Fruit fly (Drosophila melanogaster) whole organism, embryonic: ENCODE results near the gene HisCl1.

Experiments
- ATbp ChIP-seq: fragments of 200-800 bp; sonication (Bioruptor generic); optimal IDR thresholded peaks from 2 replicates; lab custom pipeline; 2017; ENCODE audit warnings: missing biosample characterization, mild to moderate bottlenecking, missing genetic modification characterization, missing genetic modification reagents
- Antp ChIP-seq: fragments of 200-800 bp; sonication (Bioruptor generic); optimal IDR thresholded peaks from 3 replicates; lab custom pipeline; 2016; ENCODE audit warnings: missing biosample characterization, missing genetic modification characterization
- B-H2 ChIP-seq: fragments of 200-800 bp; sonication (Bioruptor generic); optimal IDR thresholded peaks from 2 replicates; lab custom pipeline; 2018; ENCODE audit warnings: missing biosample characterization, mild to moderate bottlenecking, missing genetic modification characterization
- CG10274 ChIP-seq: fragments of 200-800 bp; sonication (Bioruptor generic); optimal IDR thresholded peaks from 3 replicates; lab custom pipeline; 2017; ENCODE audit warnings: missing biosample characterization, mild to moderate bottlenecking, missing genetic modification characterization
- CG12942 ChIP-seq: fragments of 200-800 bp; sonication (Bioruptor generic); optimal IDR thresholded peaks from 3 replicates; lab custom pipeline; 2016; ENCODE audit warnings: missing biosample characterization, missing genetic modification characterization
- CG13123 ChIP-seq: fragments of 200-800 bp; sonication (Bioruptor generic); optimal IDR thresholded peaks from 2 replicates; lab custom pipeline; 2016; ENCODE audit warnings: missing biosample characterization, missing genetic modification characterization
- CG15011 ChIP-seq: fragments of 200-800 bp; sonication (Bioruptor generic); optimal IDR thresholded peaks from 3 replicates; lab custom pipeline; 2018; ENCODE audit warnings: missing biosample characterization, mild to moderate bottlenecking, missing genetic modification characterization
- CG16815 ChIP-seq: fragments of 200-800 bp; sonication (Bioruptor generic); optimal IDR thresholded peaks from 3 replicates; lab custom pipeline; 2017; ENCODE audit warnings: missing biosample characterization, mild to moderate bottlenecking, missing genetic modification characterization
- CG17186 ChIP-seq: fragments of 200-800 bp; sonication (Bioruptor generic); optimal IDR thresholded peaks from 3 replicates; lab custom pipeline; 2017; ENCODE audit warnings: missing biosample characterization, missing genetic modification reagents, missing genetic modification characterization
- CG18619 ChIP-seq: fragments of 200-800 bp; sonication (Bioruptor generic); optimal IDR thresholded peaks from 3 replicates; lab custom pipeline; 2017; ENCODE audit warnings: missing biosample characterization, mild to moderate bottlenecking, missing genetic modification characterization
- CG2116 ChIP-seq: fragments of 200-800 bp; sonication (Bioruptor generic); optimal IDR thresholded peaks from 3 replicates; lab custom pipeline; 2018; ENCODE audit warnings: missing biosample characterization, mild to moderate bottlenecking, missing genetic modification characterization
- CG2202 ChIP-seq: fragments of 200-800 bp; sonication (Bioruptor generic); optimal IDR thresholded peaks from 2 replicates; lab custom pipeline; 2018; ENCODE audit warnings: missing biosample characterization, mild to moderate bottlenecking, missing genetic modification characterization
- CG2678 ChIP-seq: fragments of 200-800 bp; sonication (Bioruptor generic); optimal IDR thresholded peaks from 3 replicates; lab custom pipeline; 2019; ENCODE audit warnings: missing biosample characterization, mild to moderate bottlenecking, missing genetic modification characterization, moderate library complexity
- CG31224 ChIP-seq: fragments of 200-800 bp; sonication (Bioruptor generic); IDR thresholded peaks from 2 replicates; pipeline ENCODE4 v1.3.6; 2022; ENCODE audit warnings: missing biosample characterization, missing genetic modification characterization
- CG33213 ChIP-seq: fragments of 200-800 bp; sonication (Bioruptor generic); optimal IDR thresholded peaks from 3 replicates; lab custom pipeline; 2016; ENCODE audit warnings: missing biosample characterization, missing genetic modification characterization
- CG3407 ChIP-seq: fragments of 200-800 bp; sonication (Bioruptor generic); optimal IDR thresholded peaks from 2 replicates; lab custom pipeline; 2018; ENCODE audit warnings: missing biosample characterization, mild to moderate bottlenecking, missing genetic modification characterization
- CG3847 ChIP-seq: fragments of 200-800 bp; sonication (Bioruptor generic); IDR thresholded peaks from 2 replicates; pipeline ENCODE4 v1.3.6; 2022; ENCODE audit warnings: missing biosample characterization, missing genetic modification characterization
- CG5180 ChIP-seq: fragments of 200-800 bp; sonication (Bioruptor generic); optimal IDR thresholded peaks from 3 replicates; lab custom pipeline; 2017; ENCODE audit warnings: missing biosample characterization, missing genetic modification characterization, mild to moderate bottlenecking, moderate library complexity, missing genetic modification reagents
- CG6854 ChIP-seq: fragments of 200-800 bp; sonication (Bioruptor generic); optimal IDR thresholded peaks from 3 replicates; lab custom pipeline; 2017; ENCODE audit warnings: missing biosample characterization, mild to moderate bottlenecking, missing genetic modification characterization
- CG7556 ChIP-seq: fragments of 200-800 bp; sonication (Bioruptor generic); optimal IDR thresholded peaks from 2 replicates; lab custom pipeline; 2017; ENCODE audit warnings: missing biosample characterization, mild to moderate bottlenecking, missing genetic modification characterization
- CG8089 ChIP-seq: fragments of 200-800 bp; sonication (Bioruptor generic); optimal IDR thresholded peaks from 3 replicates; lab custom pipeline; 2016; ENCODE audit warnings: missing biosample characterization, missing genetic modification characterization
- CG8281 ChIP-seq: fragments of 200-800 bp; sonication (Bioruptor generic); optimal IDR thresholded peaks from 2 replicates; lab custom pipeline; 2018; ENCODE audit warnings: missing biosample characterization, mild to moderate bottlenecking, missing genetic modification characterization, moderate library complexity
- CG9609 ChIP-seq: fragments of 200-800 bp; sonication (Bioruptor generic); optimal IDR thresholded peaks from 3 replicates; lab custom pipeline; 2016; ENCODE audit warnings: missing biosample characterization, missing genetic modification characterization
- CG9727 ChIP-seq: fragments of 200-800 bp; sonication (Bioruptor generic); optimal IDR thresholded peaks from 3 replicates; lab custom pipeline; 2017; ENCODE audit warnings: missing biosample characterization, mild to moderate bottlenecking, missing genetic modification characterization
- GATAe ChIP-seq: fragments of 200-800 bp; sonication (Bioruptor generic); conservative IDR thresholded peaks from 2 replicates; pipeline ENCODE4 v1.3.6; 2022; ENCODE audit warnings: missing biosample characterization, missing genetic modification characterization
- HLHmδ ChIP-seq: fragments of 200-800 bp; sonication (Bioruptor generic); optimal IDR thresholded peaks from 2 replicates; lab custom pipeline; 2018; ENCODE audit warnings: missing biosample characterization, mild to moderate bottlenecking, missing genetic modification characterization, moderate library complexity
- Lhr ChIP-seq: fragments of 200-800 bp; sonication (Bioruptor generic); optimal IDR thresholded peaks from 3 replicates; lab custom pipeline; 2017; ENCODE audit warnings: mild to moderate bottlenecking, missing biosample characterization, missing genetic modification reagents, missing genetic modification characterization
- Nf-YC ChIP-seq: fragments of 200-800 bp; optimal IDR thresholded peaks from 3 replicates; lab custom pipeline; 2019; ENCODE audit warnings: missing biosample characterization, mild to moderate bottlenecking, missing genetic modification characterization, moderate library complexity
- PHDP ChIP-seq: fragments of 200-800 bp; sonication (Bioruptor generic); optimal IDR thresholded peaks from 3 replicates; lab custom pipeline; 2018; ENCODE audit warnings: missing biosample characterization, mild to moderate bottlenecking, missing genetic modification characterization, moderate library complexity
- Rfx ChIP-seq: fragments of 200-800 bp; sonication (Bioruptor generic); IDR thresholded peaks from 2 replicates; pipeline ENCODE4 v1.3.6; 2022; ENCODE audit warnings: missing biosample characterization, missing genetic modification characterization
- Side ChIP-seq: fragments of 200-800 bp; sonication (Bioruptor generic); optimal IDR thresholded peaks from 2 replicates; lab custom pipeline; 2016; ENCODE audit warnings: missing biosample characterization, missing genetic modification characterization
- Sry-β ChIP-seq: fragments of 200-800 bp; sonication (Bioruptor generic); optimal IDR thresholded peaks from 2 replicates; lab custom pipeline; 2018; ENCODE audit warnings: missing biosample characterization, mild to moderate bottlenecking, missing genetic modification characterization, moderate library complexity
- bcd ChIP-seq: fragments of 200-800 bp; sonication (Bioruptor generic); optimal IDR thresholded peaks from 2 replicates; lab custom pipeline; 2017; ENCODE audit warnings: missing biosample characterization, mild to moderate bottlenecking, missing genetic modification characterization
- chm ChIP-seq: fragments of 200-800 bp; sonication (Bioruptor generic); IDR thresholded peaks from 2 replicates; pipeline ENCODE4 v1.3.6; 2022; ENCODE audit warnings: missing biosample characterization, missing genetic modification characterization
- crol ChIP-seq: fragments of 200-800 bp; sonication (Bioruptor generic); IDR thresholded peaks from 2 replicates; pipeline ENCODE4 v1.3.6; 2022; ENCODE audit warnings: missing biosample characterization, missing genetic modification characterization
- dati ChIP-seq: fragments of 200-800 bp; sonication (Bioruptor generic); IDR thresholded peaks from 2 replicates; pipeline ENCODE4 v1.3.6; 2022; ENCODE audit warnings: missing biosample characterization, missing genetic modification characterization
- dimm ChIP-seq: fragments of 200-800 bp; sonication (Bioruptor generic); IDR thresholded peaks from 2 replicates; pipeline ENCODE4 v1.3.6; 2022; ENCODE audit warnings: missing biosample characterization, missing genetic modification characterization
- eve ChIP-seq, 2 experiments: fragments of >200 bp; optimal IDR thresholded peaks; 2 replicates each; lab custom pipeline; 2017; ENCODE audit warnings: missing biosample characterization in 2 of 2, missing genetic modification characterization in 2 of 2
- ewg ChIP-seq: fragments of 200-800 bp; sonication (Bioruptor generic); optimal IDR thresholded peaks from 3 replicates; lab custom pipeline; 2017; ENCODE audit warnings: mild to moderate bottlenecking, missing biosample characterization, missing genetic modification reagents, missing genetic modification characterization
- fd3F ChIP-seq: fragments of 200-800 bp; sonication (Bioruptor generic); optimal IDR thresholded peaks from 2 replicates; lab custom pipeline; 2018; ENCODE audit warnings: missing biosample characterization, mild to moderate bottlenecking, missing genetic modification characterization, moderate library complexity
- fd96Cb ChIP-seq: fragments of 200-800 bp; sonication (Bioruptor generic); optimal IDR thresholded peaks from 2 replicates; lab custom pipeline; 2018; ENCODE audit warnings: missing biosample characterization, mild to moderate bottlenecking, missing genetic modification characterization, moderate library complexity
- grau ChIP-seq: fragments of 200-800 bp; optimal IDR thresholded peaks from 3 replicates; lab custom pipeline; 2019; ENCODE audit warnings: missing biosample characterization, mild to moderate bottlenecking, missing genetic modification characterization, moderate library complexity
- insv ChIP-seq, 2 experiments: fragments of 200-800 bp; sonication (Bioruptor generic); optimal IDR thresholded peaks; 3 replicates each; lab custom pipeline; 2016 to 2018; ENCODE audit warnings: missing biosample characterization in 2 of 2, missing genetic modification characterization in 2 of 2
- jigr1 ChIP-seq: fragments of 200-800 bp; sonication (Bioruptor generic); IDR thresholded peaks from 3 replicates; pipeline ENCODE4 v1.3.6; 2022; ENCODE audit warnings: missing biosample characterization, missing genetic modification characterization
- maf-S ChIP-seq: fragments of 200-800 bp; sonication (Bioruptor generic); optimal IDR thresholded peaks from 2 replicates; lab custom pipeline; 2016; ENCODE audit warnings: missing biosample characterization, missing genetic modification characterization
- repo ChIP-seq: fragments of 200-800 bp; sonication (Bioruptor generic); optimal IDR thresholded peaks from 2 replicates; lab custom pipeline; 2016; ENCODE audit warnings: missing biosample characterization, missing genetic modification characterization
- slp2 ChIP-seq: fragments of 200-800 bp; sonication (Bioruptor generic); optimal IDR thresholded peaks from 2 replicates; lab custom pipeline; 2016; ENCODE audit warnings: missing biosample characterization, missing genetic modification characterization
- tio ChIP-seq: fragments of 200-800 bp; sonication (Bioruptor generic); optimal IDR thresholded peaks from 2 replicates; lab custom pipeline; 2017; ENCODE audit warnings: missing biosample characterization, missing genetic modification characterization, inconsistent platforms
- tx ChIP-seq: fragments of 200-800 bp; sonication (Bioruptor generic); optimal IDR thresholded peaks from 2 replicates; lab custom pipeline; 2016; ENCODE audit warnings: missing biosample characterization, missing genetic modification characterization

HisCl1 gene

dm6 chr3R:11760669-11761387 is 26.1 kb upstream of the HisCl1 start (continued):
- TF ChIP-seq ATbp (GFP tag; lab: Kevin White, UChicago) (peak; percentile 100), CG2202 (peak; percentile 100), crol (GFP tag; lab: Robert Waterston, UW) (no peak), CG18619 (GFP tag; lab: Kevin White, UChicago) (peak; percentile 100), CG15011 (GFP tag; lab: Kevin White, UChicago) (peak; percentile 100), jigr1 (GFP tag; lab: Robert Waterston, UW) (no peak), tio (peak; percentile 100), HLHmδ (GFP tag; lab: Kevin White, UChicago) (peak; percentile 87), CG17186 (peak; percentile 97), CG10274 (peak; percentile 97), CG9609 (GFP tag; lab: Kevin White, UChicago) (peak; percentile 100), maf-S (peak; percentile 100), CG2678 (tag; lab: Kevin White, UChicago) (peak; percentile 100), CG7556 (GFP tag; lab: Kevin White, UChicago) (peak; percentile 100), CG6854 (GFP tag; lab: Kevin White, UChicago) (peak; percentile 99), CG3407 (GFP tag; lab: Kevin White, UChicago) (peak; percentile 99), fd3F (peak; percentile 100), chm (GFP tag; lab: Robert Waterston, UW) (no peak), dimm (GFP tag; lab: Robert Waterston, UW) (no peak), CG2116 (peak; percentile 93), bcd (GFP tag; lab: Kevin White, UChicago) (peak; percentile 100), CG31224 (no peak), CG8089 (GFP tag; lab: Kevin White, UChicago) (peak; percentile 100), repo (GFP tag; lab: Kevin White, UChicago) (peak; percentile 100), fd96Cb (tag; lab: Kevin White, UChicago) (peak; percentile 100), tx (GFP tag; lab: Kevin White, UChicago) (peak; percentile 100), CG16815 (GFP tag; lab: Kevin White, UChicago) (peak; percentile 100), B-H2 (GFP tag; lab: Kevin White, UChicago) (peak; percentile 100), insv (GFP tag; optimal IDR thresholded peaks at IDR 0.05; lab: Kevin White, UChicago) (peak; percentile 89), CG9727 (peak; percentile 100), PHDP (tag; lab: Kevin White, UChicago) (peak; percentile 100), eve (GFP tag; optimal IDR thresholded peaks at IDR 0.05; lab: Kevin White, UChicago) (peak; percentile 95 to 100), Nf-YC (tag; lab: Kevin White, UChicago) (peak; percentile 95), CG5180 (peak; percentile 95), Rfx (GFP tag; lab: Robert Waterston, UW) (no peak), CG3847 (GFP tag; lab: Robert Waterston, UW) (no peak), ewg (GFP tag; lab: Kevin White, UChicago) (peak; percentile 99), slp2 (peak; percentile 100), GATAe (GFP tag; lab: Robert Waterston, UW) (no peak), CG8281 (tag; lab: Kevin White, UChicago) (peak; percentile 96), Side (GFP tag; lab: Kevin White, UChicago) (peak; percentile 100), Antp (GFP tag; lab: Kevin White, UChicago) (peak; percentile 100), CG12942 (GFP tag; lab: Kevin White, UChicago) (peak; percentile 100), Lhr (GFP tag; lab: Kevin White, UChicago) (peak; percentile 99), CG33213 (GFP tag; lab: Kevin White, UChicago) (peak; percentile 100), grau (peak; percentile 100), CG13123 (GFP tag; lab: Kevin White, UChicago) (peak; percentile 99), Sry-β (GFP tag; lab: Kevin White, UChicago) (peak; percentile 81), dati (no peak)
